Fruit fly (Drosophila melanogaster) S2 (cell line): ENCODE data around the gene Sf3a2.

Experiments
- CG8478 ChIP-seq: fragments of >200 bp; optimal IDR thresholded peaks from 2 replicates; lab custom pipeline; 2018
- CTCF ChIP-seq, 2 experiments: fragments of >200 bp; optimal IDR thresholded peaks; 2 replicates each; lab custom pipeline; 2018

DNA sequence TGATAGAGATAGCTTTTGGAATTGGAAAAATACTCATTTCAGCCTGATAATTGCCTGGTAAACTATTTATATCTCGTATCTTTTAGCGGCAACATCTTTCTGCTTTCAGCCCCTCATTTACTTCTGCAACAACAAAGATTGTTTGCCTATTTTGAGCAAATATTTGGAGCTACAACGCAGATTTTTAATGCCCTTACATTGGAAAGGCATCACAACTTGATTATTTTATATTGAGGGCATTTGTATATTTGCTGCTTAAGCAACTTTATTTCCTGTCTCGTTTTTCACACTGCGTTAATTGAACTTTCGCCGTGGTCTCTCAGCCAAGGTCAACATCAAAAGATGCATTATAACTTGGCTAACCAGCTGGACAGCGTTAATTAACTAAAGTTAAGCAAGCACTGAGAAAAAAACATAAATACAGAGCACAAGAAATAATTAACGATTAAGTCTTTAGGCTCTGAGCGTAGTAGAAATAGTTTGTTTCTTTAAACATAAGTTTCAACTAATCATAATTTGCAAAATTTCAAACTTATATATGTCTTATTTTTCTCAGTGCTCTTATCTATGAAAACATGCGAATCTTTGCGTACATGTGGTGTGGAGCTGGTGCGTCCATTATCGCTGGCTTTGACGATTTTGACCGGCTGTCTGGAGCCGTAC is 17.6 kb upstream of the Sf3a2 start:
- no peak for TF ChIP-seq CG8478 (lab: Kevin White, UChicago)
- no peak for TF ChIP-seq CTCF (optimal IDR thresholded peaks at IDR 0.05; lab: Kevin White, UChicago)
